Worm (Caenorhabditis elegans) whole organism, L1 larva: Measurements from ENCODE around the gene K01A6.4.

Experiments
- Y116A8C.19 ChIP-seq: sonication (generic microtip); optimal IDR thresholded peaks from 2 replicates; lab custom pipeline; 2016; ENCODE audit warnings: missing compliant biosample characterization, missing genetic modification characterization, borderline replicate concordance
- ama-1 ChIP-seq: fragments of 150-350 bp; optimal IDR thresholded peaks from 2 replicates; lab custom pipeline; 2014
- blmp-1 ChIP-seq: fragments of 150-350 bp; optimal IDR thresholded peaks from 2 replicates; lab custom pipeline; 2014; ENCODE audit warnings: missing biosample characterization, missing genetic modification characterization
- dpl-1 ChIP-seq, 3 experiments: fragments of 150-350 bp in 2 of 3; sonication (generic microtip) in 1 of 3; optimal IDR thresholded peaks; 2 replicates each; lab custom pipeline; 2014 to 2017; ENCODE audit warnings: missing biosample characterization in 3 of 3, missing genetic modification characterization in 3 of 3, missing genetic modification reagents in 3 of 3
- egl-27 ChIP-seq, 2 experiments: fragments of 150-350 bp in 1 of 2; sonication (generic microtip); optimal IDR thresholded peaks; 3 replicates each; lab custom pipeline; 2017 to 2018; ENCODE audit warnings: missing biosample characterization in 2 of 2, missing genetic modification characterization in 2 of 2, missing genetic modification reagents in 2 of 2
- jun-1 ChIP-seq: fragments of 150-350 bp; optimal IDR thresholded peaks from 2 replicates; lab custom pipeline; 2014; ENCODE audit warnings: missing biosample characterization, missing genetic modification reagents, missing genetic modification characterization
- lin-15B ChIP-seq: fragments of 150-350 bp; sonication (generic microtip); optimal IDR thresholded peaks from 3 replicates; lab custom pipeline; 2014; ENCODE audit warnings: missing biosample characterization, missing genetic modification characterization
- lsy-2 ChIP-seq, 2 experiments: fragments of 150-350 bp; optimal IDR thresholded peaks; 2 replicates each; lab custom pipeline; 2014; ENCODE audit warnings: missing biosample characterization in 2 of 2, missing genetic modification characterization in 2 of 2
- skn-1 ChIP-seq: fragments of 150-350 bp; optimal IDR thresholded peaks from 2 replicates; lab custom pipeline; 2014; ENCODE audit warnings: missing biosample characterization, missing genetic modification characterization
- unc-130 ChIP-seq: fragments of 150-350 bp; optimal IDR thresholded peaks from 2 replicates; lab custom pipeline; 2017; ENCODE audit warnings: missing biosample characterization, missing genetic modification characterization, inconsistent platforms
- unc-98 ChIP-seq: fragments of 200-800 bp; sonication (Bioruptor generic); IDR thresholded peaks from 2 replicates; pipeline ENCODE4 v1.3.6; 2022; ENCODE audit warnings: missing genetic modification characterization, missing compliant biosample characterization
- ztf-11 ChIP-seq, 2 experiments: sonication (generic microtip); optimal IDR thresholded peaks; 2 replicates each; lab custom pipeline; 2016 to 2017; ENCODE audit warnings: missing genetic modification characterization in 2 of 2, missing biosample characterization in 1 of 2, missing compliant biosample characterization in 1 of 2

ce11 chrIV:11713289-11713688 is 26.8 kb downstream of the K01A6.4 start:
- TF ChIP-seq unc-98 (GFP tag; lab: Robert Waterston, UW): no peak
- no peak for TF ChIP-seq blmp-1
- no peak for TF ChIP-seq lsy-2 (tag; optimal IDR thresholded peaks at IDR 0.05; lab: Kevin White, UChicago)
- TF ChIP-seq dpl-1 (GFP tag; optimal IDR thresholded peaks at IDR 0.05; lab: Kevin White, UChicago): no peak
- TF ChIP-seq jun-1 (tag; lab: Kevin White, UChicago): no peak
- no peak for TF ChIP-seq ama-1
- TF ChIP-seq lin-15B: no peak
- TF ChIP-seq skn-1 (tag; lab: Kevin White, UChicago): no peak
- TF ChIP-seq unc-130 (tag; lab: Kevin White, UChicago): no peak
- TF ChIP-seq egl-27 (tag; optimal IDR thresholded peaks at IDR 0.05; lab: Kevin White, UChicago): no peak
- TF ChIP-seq Y116A8C.19: no peak
- TF ChIP-seq ztf-11 (tag; optimal IDR thresholded peaks at IDR 0.05; lab: Kevin White, UChicago): no peak
